Worm (Caenorhabditis elegans): ENCODE results near the gene scl-6.

DNA sequence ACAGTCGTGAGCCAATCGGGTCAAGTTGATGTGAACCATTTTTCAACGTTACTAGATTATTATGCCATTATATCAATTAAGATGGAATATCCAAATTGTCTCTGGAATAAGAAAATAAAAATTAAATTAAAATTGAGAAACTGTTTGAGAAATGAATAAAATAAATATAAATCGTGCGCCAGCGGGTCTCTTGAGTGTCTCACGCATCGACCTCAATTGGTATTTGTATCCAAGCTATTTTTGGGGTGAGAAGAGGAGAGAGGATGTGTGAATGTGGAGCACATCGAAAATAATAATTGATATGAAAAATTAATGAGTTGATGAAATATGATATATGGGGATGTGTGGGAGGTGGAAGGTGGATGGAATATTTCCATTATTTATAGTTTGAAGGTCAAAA lies 29.7 kb upstream of the scl-6 start, which contains the start of gene F49E11.2:
- no peak for TF ChIP-seq mml-1 (tag; optimal IDR thresholded peaks at IDR 0.05)
- TF ChIP-seq ceh-9 (tag; optimal IDR thresholded peaks at IDR 0.05): no peak
- TF ChIP-seq nhr-28 (tag; optimal IDR thresholded peaks at IDR 0.05): no peak
- no peak for TF ChIP-seq snpc-4 (tag; optimal IDR thresholded peaks at IDR 0.05)
- TF ChIP-seq zag-1 (tag; optimal IDR thresholded peaks at IDR 0.05): no peak

Measured in whole organism, L3 larva.